Fruit fly (Drosophila melanogaster): ENCODE data around the gene CtsB.

CtsB gene

DNA sequence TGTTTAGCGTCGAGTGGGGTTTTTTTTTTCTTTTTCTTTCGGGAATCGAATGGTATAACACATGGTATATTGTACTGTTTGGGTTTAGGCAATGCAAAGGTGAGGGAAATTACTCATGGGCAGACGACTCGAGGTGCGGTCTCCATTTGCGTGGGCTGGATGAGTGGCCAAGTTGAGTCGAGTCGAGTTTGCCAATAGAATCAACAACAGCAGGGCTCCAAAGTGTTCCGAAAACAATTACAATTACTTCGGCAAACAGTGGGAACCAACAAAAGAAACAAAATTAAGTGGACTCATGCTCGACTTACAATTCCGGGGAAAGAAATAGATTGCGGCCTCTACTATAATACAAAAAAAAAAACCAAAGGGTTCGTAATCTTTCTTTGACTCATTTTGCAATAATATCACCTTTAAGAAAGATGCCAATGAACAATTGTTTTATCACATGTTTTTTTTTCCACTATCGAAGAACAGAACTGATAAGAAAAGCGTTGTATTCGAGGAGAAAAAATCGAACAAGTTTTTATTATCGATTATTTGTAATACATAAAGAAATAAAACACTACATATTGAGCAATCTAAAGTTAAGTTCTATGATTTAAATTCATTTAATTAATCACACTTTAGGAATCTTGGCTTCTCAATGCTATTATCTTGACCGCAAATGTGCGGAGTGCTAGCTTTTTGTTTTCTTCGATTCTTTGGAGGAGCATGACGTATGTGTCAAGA is 38.5 kb upstream of the CtsB start (continued):
- no peak for TF ChIP-seq Bdp1 (GFP tag; optimal IDR thresholded peaks at IDR 0.05)
- TF ChIP-seq sna (GFP tag; IDR thresholded peaks at IDR 0.05; ENCODE audit: partially characterized antibody): no peak
- no peak for TF ChIP-seq p53 (GFP tag; optimal IDR thresholded peaks at IDR 0.05)
- peak in 1 of 2 experiments; percentile 10 for TF ChIP-seq Eip74EF (GFP tag; optimal IDR thresholded peaks at IDR 0.05)
- TF ChIP-seq gem (tag; optimal IDR thresholded peaks at IDR 0.05): peak; percentile 54
- TF ChIP-seq CG7556 (GFP tag; optimal IDR thresholded peaks at IDR 0.05): peak; percentile 30
- no peak for TF ChIP-seq Neu2 (GFP tag; optimal IDR thresholded peaks at IDR 0.05; ENCODE audit: borderline replicate concordance)
- TF ChIP-seq CG17186 (GFP tag; optimal IDR thresholded peaks at IDR 0.05): no peak
- TF ChIP-seq CG8924 (tag; optimal IDR thresholded peaks at IDR 0.05): no peak
- peak; percentile 10 for TF ChIP-seq Mes4 (GFP tag; optimal IDR thresholded peaks at IDR 0.05)
- no peak for TF ChIP-seq MESR4 (GFP tag; optimal IDR thresholded peaks at IDR 0.05)
- TF ChIP-seq Fer2 (tag; optimal IDR thresholded peaks at IDR 0.05): no peak
- no peak for TF ChIP-seq CG34224 (GFP tag; IDR thresholded peaks at IDR 0.05; ENCODE audit: partially characterized antibody)
- peak; percentile 6 for TF ChIP-seq cwo (GFP tag; optimal IDR thresholded peaks at IDR 0.05)
- TF ChIP-seq NK7.1 (GFP tag; optimal IDR thresholded peaks at IDR 0.05): no peak
- peak; percentile 11 for TF ChIP-seq CG10979 (tag; optimal IDR thresholded peaks at IDR 0.05)
- no peak for TF ChIP-seq Myb (GFP tag; optimal IDR thresholded peaks at IDR 0.05)
- no peak for TF ChIP-seq fd96Cb (tag; optimal IDR thresholded peaks at IDR 0.05)
- TF ChIP-seq Spps (tag; optimal IDR thresholded peaks at IDR 0.05): no peak
- peak; percentile 46 for TF ChIP-seq Asciz (GFP tag; optimal IDR thresholded peaks at IDR 0.05)
- TF ChIP-seq CG14667 (GFP tag; IDR thresholded peaks at IDR 0.05): no peak
- TF ChIP-seq nerfin-1 (tag; optimal IDR thresholded peaks at IDR 0.05): no peak
- TF ChIP-seq CG30020 (tag; optimal IDR thresholded peaks at IDR 0.05): no peak
- no peak for TF ChIP-seq CG4820 (GFP tag; optimal IDR thresholded peaks at IDR 0.05)
- no peak for TF ChIP-seq Ptx1 (GFP tag; IDR thresholded peaks at IDR 0.05)
- TF ChIP-seq Aef1 (GFP tag; IDR thresholded peaks at IDR 0.05): no peak
- TF ChIP-seq CG12391 (tag; optimal IDR thresholded peaks at IDR 0.05): no peak
- no peak for TF ChIP-seq CG11560 (tag; IDR thresholded peaks at IDR 0.05)
- TF ChIP-seq nau (GFP tag; optimal IDR thresholded peaks at IDR 0.05): no peak
- TF ChIP-seq sens (GFP tag): peak; percentile 85
- no peak for TF ChIP-seq slp2 (GFP tag; optimal IDR thresholded peaks at IDR 0.05)
- no peak for TF ChIP-seq tap (tag; optimal IDR thresholded peaks at IDR 0.05)
- no peak for TF ChIP-seq sima (GFP tag; optimal IDR thresholded peaks at IDR 0.05)
- TF ChIP-seq dmrt11E (tag; optimal IDR thresholded peaks at IDR 0.05): peak; percentile 9
- TF ChIP-seq prd (optimal IDR thresholded peaks at IDR 0.05): no peak
- no peak for TF ChIP-seq prd (GFP tag; IDR thresholded peaks at IDR 0.05)
- no peak for TF ChIP-seq cas (GFP tag; IDR thresholded peaks at IDR 0.05)
- TF ChIP-seq disco-r (GFP tag; optimal IDR thresholded peaks at IDR 0.05): no peak
- peak; percentile 15 for TF ChIP-seq CG18476 (GFP tag; optimal IDR thresholded peaks at IDR 0.05)
- TF ChIP-seq CG12659 (GFP tag; optimal IDR thresholded peaks at IDR 0.05): peak; percentile 16
- TF ChIP-seq CG11695 (GFP tag; IDR thresholded peaks at IDR 0.05): no peak
- no peak for TF ChIP-seq crp (GFP tag; optimal IDR thresholded peaks at IDR 0.05)
- TF ChIP-seq CG3281 (GFP tag; optimal IDR thresholded peaks at IDR 0.05): peak; percentile 25
- no peak for TF ChIP-seq chif (GFP tag; optimal IDR thresholded peaks at IDR 0.05)
- TF ChIP-seq CG4360 (GFP tag; IDR thresholded peaks at IDR 0.05): no peak; the same call in 1 of the 2 replicates
- TF ChIP-seq CG31441 (GFP tag; IDR thresholded peaks at IDR 0.05): peak; percentile 17; the same call in 1 of the 2 replicates
- peak; percentile 14 for TF ChIP-seq CG13775 (GFP tag; optimal IDR thresholded peaks at IDR 0.05)
- no peak for TF ChIP-seq CG18764 (GFP tag; optimal IDR thresholded peaks at IDR 0.05)
- TF ChIP-seq CG3995 (GFP tag; optimal IDR thresholded peaks at IDR 0.05): no peak
